Worm (Caenorhabditis elegans) whole organism, L2 larva: Measurements from ENCODE around the gene ift-81.
A peak's percentile ranks its signal among the peaks of the same experiment; 100 is the strongest.

ENCODE experiments used
- F13H6.1 ChIP-seq: sonication (generic microtip); optimal IDR thresholded peaks from 2 replicates; lab custom pipeline; 2016; ENCODE audit warnings: missing genetic modification characterization, missing compliant biosample characterization
- R02D3.7 ChIP-seq: fragments of 150-350 bp; optimal IDR thresholded peaks from 2 replicates; lab custom pipeline; 2014; ENCODE audit warnings: missing biosample characterization, missing genetic modification characterization
- Y55F3AM.14 ChIP-seq: fragments of 200-800 bp; sonication (Bioruptor generic); optimal IDR thresholded peaks from 2 replicates; lab custom pipeline; 2018; ENCODE audit warnings: mild to moderate bottlenecking, missing genetic modification characterization, missing compliant biosample characterization
- ZK546.5 ChIP-seq: sonication (generic microtip); optimal IDR thresholded peaks from 2 replicates; lab custom pipeline; 2017; ENCODE audit warnings: missing biosample characterization, missing genetic modification characterization
- alr-1 ChIP-seq: fragments of 150-350 bp; optimal IDR thresholded peaks from 2 replicates; lab custom pipeline; 2014; ENCODE audit warnings: missing biosample characterization, missing genetic modification characterization
- ama-1 ChIP-seq: fragments of 150-350 bp; optimal IDR thresholded peaks from 2 replicates; lab custom pipeline; 2018; ENCODE audit warnings: inconsistent platforms
- ceh-16 ChIP-seq: fragments of 150-350 bp; optimal IDR thresholded peaks from 2 replicates; lab custom pipeline; 2014; ENCODE audit warnings: missing biosample characterization, missing genetic modification characterization
- crh-2 ChIP-seq: sonication (generic microtip); optimal IDR thresholded peaks from 2 replicates; lab custom pipeline; 2017; ENCODE audit warnings: missing biosample characterization, missing genetic modification characterization
- dmd-4 ChIP-seq: sonication (generic microtip); optimal IDR thresholded peaks from 2 replicates; lab custom pipeline; 2017; ENCODE audit warnings: missing biosample characterization, missing genetic modification characterization
- egl-27 ChIP-seq: sonication (generic microtip); optimal IDR thresholded peaks from 3 replicates; lab custom pipeline; 2017; ENCODE audit warnings: missing biosample characterization, missing genetic modification reagents, missing genetic modification characterization
- elt-1 ChIP-seq: fragments of 150-350 bp; optimal IDR thresholded peaks from 2 replicates; lab custom pipeline; 2014; ENCODE audit warnings: missing biosample characterization, missing genetic modification characterization
- fos-1 ChIP-seq: fragments of 150-350 bp; optimal IDR thresholded peaks from 2 replicates; lab custom pipeline; 2014; ENCODE audit warnings: missing biosample characterization, missing genetic modification characterization
- gmeb-1 ChIP-seq: fragments of 150-350 bp; optimal IDR thresholded peaks from 2 replicates; lab custom pipeline; 2014; ENCODE audit warnings: missing biosample characterization, missing genetic modification characterization
- lin-11 ChIP-seq: fragments of 150-350 bp; sonication (generic microtip); optimal IDR thresholded peaks from 2 replicates; lab custom pipeline; 2014; ENCODE audit warnings: missing biosample characterization, missing genetic modification characterization, inconsistent platforms, mixed read lengths
- lin-13 ChIP-seq: fragments of 150-350 bp; optimal IDR thresholded peaks from 2 replicates; lab custom pipeline; 2014; ENCODE audit warnings: missing biosample characterization, missing genetic modification reagents, missing genetic modification characterization
- lin-39 ChIP-seq: fragments of 150-350 bp; optimal IDR thresholded peaks from 2 replicates; lab custom pipeline; 2014; ENCODE audit warnings: missing biosample characterization, missing genetic modification reagents, missing genetic modification characterization
- lsy-2 ChIP-seq, 2 experiments: fragments of 150-350 bp in 1 of 2; sonication (generic microtip) in 1 of 2; optimal IDR thresholded peaks; 2 replicates each; lab custom pipeline; 2014 to 2017; ENCODE audit warnings: missing biosample characterization in 2 of 2, missing genetic modification characterization in 2 of 2
- mab-5 ChIP-seq: fragments of 150-350 bp; optimal IDR thresholded peaks from 2 replicates; lab custom pipeline; 2014; ENCODE audit warnings: missing biosample characterization, missing genetic modification characterization
- mbf-1 ChIP-seq: sonication (generic microtip); optimal IDR thresholded peaks from 2 replicates; lab custom pipeline; 2017; ENCODE audit warnings: missing biosample characterization, missing genetic modification characterization
- mdl-1 ChIP-seq, 2 experiments: fragments of 150-350 bp in 1 of 2; sonication (generic microtip) in 1 of 2; optimal IDR thresholded peaks; 2 replicates each; lab custom pipeline; 2017; ENCODE audit warnings: missing biosample characterization in 2 of 2, missing genetic modification characterization in 2 of 2
- nhr-10 ChIP-seq: sonication (generic microtip); optimal IDR thresholded peaks from 2 replicates; lab custom pipeline; 2017; ENCODE audit warnings: missing biosample characterization, missing genetic modification characterization
- nhr-12 ChIP-seq: fragments of 150-350 bp; optimal IDR thresholded peaks from 2 replicates; lab custom pipeline; 2014; ENCODE audit warnings: missing biosample characterization, missing genetic modification characterization
- nhr-129 ChIP-seq: fragments of 150-350 bp; optimal IDR thresholded peaks from 2 replicates; lab custom pipeline; 2014; ENCODE audit warnings: missing biosample characterization, missing genetic modification characterization
- nhr-21 ChIP-seq: fragments of 150-350 bp; optimal IDR thresholded peaks from 2 replicates; lab custom pipeline; 2014; ENCODE audit warnings: missing biosample characterization, missing genetic modification characterization
- nhr-237 ChIP-seq: fragments of 150-350 bp; optimal IDR thresholded peaks from 2 replicates; lab custom pipeline; 2014; ENCODE audit warnings: missing biosample characterization, missing genetic modification characterization
- nhr-25 ChIP-seq: fragments of 150-350 bp; sonication (generic microtip); optimal IDR thresholded peaks from 3 replicates; lab custom pipeline; 2014; ENCODE audit warnings: missing biosample characterization, missing genetic modification characterization
- peb-1 ChIP-seq: fragments of 150-350 bp; optimal IDR thresholded peaks from 2 replicates; lab custom pipeline; 2014; ENCODE audit warnings: missing biosample characterization, missing genetic modification characterization
- sem-4 ChIP-seq: fragments of 150-350 bp; optimal IDR thresholded peaks from 2 replicates; lab custom pipeline; 2014; ENCODE audit warnings: missing biosample characterization, missing genetic modification reagents, missing genetic modification characterization
- skn-1 ChIP-seq: sonication (generic microtip); optimal IDR thresholded peaks from 2 replicates; lab custom pipeline; 2017; ENCODE audit warnings: missing biosample characterization, missing genetic modification characterization
- sma-3 ChIP-seq: sonication (generic microtip); optimal IDR thresholded peaks from 2 replicates; lab custom pipeline; 2016; ENCODE audit warnings: missing genetic modification reagents, missing genetic modification characterization, missing compliant biosample characterization
- sma-9 ChIP-seq, 2 experiments: fragments of 150-350 bp in 1 of 2; sonication (generic microtip) in 1 of 2; optimal IDR thresholded peaks; 2 replicates each; lab custom pipeline; 2014 to 2016; ENCODE audit warnings: missing genetic modification characterization in 2 of 2, mild to moderate bottlenecking in 1 of 2, missing biosample characterization in 1 of 2, missing compliant biosample characterization in 1 of 2, missing genetic modification reagents in 1 of 2, moderate library complexity in 1 of 2
- unc-39 ChIP-seq: fragments of 150-350 bp; optimal IDR thresholded peaks from 2 replicates; lab custom pipeline; 2014; ENCODE audit warnings: missing biosample characterization, missing genetic modification characterization
- unc-62 ChIP-seq: fragments of 150-350 bp; optimal IDR thresholded peaks from 2 replicates; lab custom pipeline; 2014; ENCODE audit warnings: missing biosample characterization, missing genetic modification reagents, missing genetic modification characterization
- zag-1 ChIP-seq: fragments of 150-350 bp; optimal IDR thresholded peaks from 2 replicates; lab custom pipeline; 2014; ENCODE audit warnings: missing biosample characterization, missing genetic modification characterization
- ztf-1 ChIP-seq: fragments of 200-800 bp; sonication (Bioruptor generic); conservative IDR thresholded peaks from 2 replicates; pipeline ENCODE4 v1.3.6; 2022; ENCODE audit warnings: missing genetic modification characterization, missing compliant biosample characterization

Gene ift-81

DNA sequence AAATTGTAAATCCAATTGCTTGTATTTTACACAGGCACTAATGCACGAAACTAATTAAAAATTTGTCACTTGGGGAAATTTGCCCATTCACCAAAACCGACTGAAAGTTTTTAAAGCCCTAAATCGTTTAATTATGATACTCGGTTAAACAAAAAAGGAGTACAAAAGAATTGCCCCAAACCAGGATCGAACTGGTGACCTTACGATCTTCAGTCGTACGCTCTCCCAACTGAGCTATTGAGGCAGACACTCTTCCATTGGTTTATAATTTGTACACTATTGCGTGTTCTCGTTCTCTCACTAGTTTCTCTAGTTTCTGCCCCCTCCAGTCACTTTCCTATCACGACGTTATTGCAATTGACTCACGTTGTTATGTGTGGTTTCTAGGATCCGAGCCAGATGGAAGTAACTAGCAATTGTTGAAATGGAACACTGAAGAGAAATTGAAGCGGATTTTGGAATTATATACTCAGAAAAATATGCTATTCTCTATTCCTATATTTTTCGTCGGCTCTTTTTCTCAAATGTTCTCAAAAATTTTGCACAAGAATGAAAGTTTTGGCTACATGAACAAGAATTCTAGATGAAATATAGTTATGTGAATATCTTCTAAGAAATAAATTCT lies 21.0 kb downstream of the ift-81 start:
- TF ChIP-seq F13H6.1 (tag; lab: Kevin White, UChicago) (peak; percentile 31), ceh-16 (no peak), Y55F3AM.14 (peak; percentile 10), lin-11 (tag; lab: Kevin White, UChicago) (no peak), ztf-1 (GFP tag; lab: Robert Waterston, UW) (no peak), nhr-21 (peak; percentile 35), mdl-1 (tag; optimal IDR thresholded peaks at IDR 0.05; lab: Kevin White, UChicago) (no peak), dmd-4 (tag; lab: Kevin White, UChicago) (no peak), egl-27 (tag; lab: Kevin White, UChicago) (peak; percentile 47), nhr-237 (tag; lab: Kevin White, UChicago) (no peak), sma-9 (GFP tag; optimal IDR thresholded peaks at IDR 0.05; lab: Kevin White, UChicago) (peak; percentile 70), sma-9 (tag; optimal IDR thresholded peaks at IDR 0.05; lab: Kevin White, UChicago) (no peak), sem-4 (tag; lab: Kevin White, UChicago) (peak; percentile 25), unc-62 (GFP tag; lab: Kevin White, UChicago) (no peak), gmeb-1 (tag; lab: Kevin White, UChicago) (peak; percentile 58), lin-13 (GFP tag; lab: Kevin White, UChicago) (peak; percentile 15), nhr-129 (tag; lab: Kevin White, UChicago) (peak; percentile 83), crh-2 (tag; lab: Kevin White, UChicago) (peak; percentile 45), mab-5 (no peak), lsy-2 (tag; optimal IDR thresholded peaks at IDR 0.05; lab: Kevin White, UChicago) (peak in 1 of 2 experiments; percentile 27), R02D3.7 (no peak), fos-1 (tag; lab: Kevin White, UChicago) (peak; percentile 51), elt-1 (tag; lab: Kevin White, UChicago) (no peak)

DNA sequence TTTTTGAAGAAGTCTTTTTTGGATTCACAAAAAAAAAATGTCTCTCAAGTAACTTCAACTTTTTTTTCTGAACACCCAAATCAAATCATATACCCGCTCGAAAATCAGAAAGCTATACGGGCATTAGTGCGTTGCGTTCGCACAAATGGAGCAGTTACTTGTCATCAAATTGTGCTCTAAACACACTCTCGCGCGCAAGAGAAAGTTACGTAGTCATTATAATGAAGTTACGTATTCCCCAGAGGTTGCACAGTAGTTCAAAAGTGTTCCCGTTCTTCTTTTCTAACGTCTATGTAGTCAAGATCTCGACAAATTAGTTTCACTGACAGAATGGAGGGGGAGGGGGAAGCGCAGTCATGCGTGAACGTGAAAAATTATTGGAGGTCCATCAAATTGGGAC lies 23.2 kb downstream of the ift-81 start:
- no peak for TF ChIP-seq mbf-1
- no peak for TF ChIP-seq Y55F3AM.14
- no peak for TF ChIP-seq unc-62 (GFP tag; lab: Kevin White, UChicago)

DNA sequence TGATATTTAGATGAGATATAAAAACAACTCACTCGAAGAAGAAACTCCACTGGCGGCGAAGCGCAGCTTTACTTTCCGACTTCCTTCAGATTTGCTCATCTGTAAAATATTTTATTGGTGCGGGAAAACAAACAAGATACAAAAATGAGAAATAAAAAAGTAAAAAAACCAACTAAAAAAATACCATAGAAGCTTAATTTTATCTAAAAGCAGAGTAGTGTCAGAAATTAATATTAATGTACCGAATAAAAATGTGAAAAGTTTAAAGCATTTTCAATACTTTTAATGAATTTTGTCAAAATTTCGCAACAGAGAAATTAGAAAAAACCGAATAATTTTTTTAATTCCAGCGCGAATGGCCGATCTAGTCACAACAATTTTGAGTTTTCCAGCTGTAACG lies 24.9 kb downstream of the ift-81 start, which contains the start of gene sto-2:
Gene sto-2 (minus strand): TSS at position 101 of the 400 bp plus-strand sequence.
- TF ChIP-seq zag-1: no peak
- TF ChIP-seq lsy-2 (tag; optimal IDR thresholded peaks at IDR 0.05; lab: Kevin White, UChicago): no peak
- no peak for TF ChIP-seq nhr-129 (tag; lab: Kevin White, UChicago)
- TF ChIP-seq nhr-237 (tag; lab: Kevin White, UChicago): no peak
- no peak for TF ChIP-seq elt-1 (tag; lab: Kevin White, UChicago)
- no peak for TF ChIP-seq sma-9 (GFP tag; optimal IDR thresholded peaks at IDR 0.05; lab: Kevin White, UChicago)
- TF ChIP-seq sma-9 (tag; optimal IDR thresholded peaks at IDR 0.05; lab: Kevin White, UChicago): no peak
- TF ChIP-seq mab-5: no peak
- TF ChIP-seq nhr-25 (tag; lab: Kevin White, UChicago): no peak
- no peak for TF ChIP-seq ztf-1 (GFP tag; lab: Robert Waterston, UW)
- no peak for TF ChIP-seq dmd-4 (tag; lab: Kevin White, UChicago)
- no peak for TF ChIP-seq egl-27 (tag; lab: Kevin White, UChicago)
- no peak for TF ChIP-seq peb-1 (tag; lab: Kevin White, UChicago)

DNA sequence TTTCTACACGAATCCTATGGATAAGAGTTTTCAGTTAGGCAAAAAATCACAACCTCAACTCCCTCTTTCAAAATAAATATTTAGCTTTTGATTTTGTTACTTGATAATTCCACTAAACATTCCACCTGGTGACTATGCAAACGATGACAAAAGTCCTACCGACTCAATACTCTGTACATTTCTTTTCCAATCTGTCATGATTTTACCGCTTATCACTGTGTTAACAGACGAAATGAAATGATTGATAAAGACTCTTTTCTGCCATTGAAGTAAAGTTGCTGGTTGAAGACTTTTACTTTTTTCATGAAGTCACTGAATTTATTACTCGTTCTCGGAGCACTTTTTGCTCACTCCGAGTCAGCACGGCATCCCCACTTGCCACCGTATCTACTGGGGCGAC lies 30.9 kb downstream of the ift-81 start, which contains the start of gene C26B9.5:
Gene C26B9.5 (plus strand): TSS at position 244 of the 400 bp plus-strand sequence.
- TF ChIP-seq alr-1 (no peak), mdl-1 (tag; optimal IDR thresholded peaks at IDR 0.05; lab: Kevin White, UChicago) (no peak), sem-4 (tag; lab: Kevin White, UChicago) (no peak), skn-1 (tag; lab: Kevin White, UChicago) (peak; percentile 80), lin-39 (tag; lab: Kevin White, UChicago) (no peak), ceh-16 (no peak), nhr-237 (tag; lab: Kevin White, UChicago) (no peak), unc-39 (tag; lab: Kevin White, UChicago) (no peak), ZK546.5 (tag; lab: Kevin White, UChicago) (no peak), mbf-1 (no peak), sma-3 (GFP tag; lab: Kevin White, UChicago) (no peak), nhr-12 (tag; lab: Kevin White, UChicago) (no peak), crh-2 (tag; lab: Kevin White, UChicago) (no peak), fos-1 (tag; lab: Kevin White, UChicago) (peak; percentile 86), nhr-10 (no peak), ama-1 (lab: Kevin White, UChicago) (no peak)
